Fruit fly (Drosophila melanogaster): ENCODE measurements around the gene rump.

The rump gene

dm6 chr3R:9527907-9528842 is 18.1 kb upstream of the rump start (continued):
- TF ChIP-seq zen (tag; optimal IDR thresholded peaks at IDR 0.05) (peak; percentile 66), CG8765 (GFP tag; IDR thresholded peaks at IDR 0.05) (peak; percentile 64; the same call in 1 of the 2 replicates), stc (GFP tag; IDR thresholded peaks at IDR 0.05) (peak; percentile 90), usp (GFP tag; optimal IDR thresholded peaks at IDR 0.05) (no peak), cato (GFP tag; optimal IDR thresholded peaks at IDR 0.05; ENCODE audit: borderline replicate concordance) (no peak), mirr (GFP tag; optimal IDR thresholded peaks at IDR 0.05) (peak; percentile 94), oc (tag; optimal IDR thresholded peaks at IDR 0.05) (no peak), Chrac-16 (GFP tag; optimal IDR thresholded peaks at IDR 0.05) (peak; percentile 72), CG16813 (GFP tag; IDR thresholded peaks at IDR 0.05; ENCODE audit: partially characterized antibody) (no peak), Dfd (GFP tag; optimal IDR thresholded peaks at IDR 0.05) (no peak), slp2 (GFP tag; optimal IDR thresholded peaks at IDR 0.05) (peak; percentile 74), danr (GFP tag; IDR thresholded peaks at IDR 0.05) (peak; percentile 78), CG1792 (GFP tag; optimal IDR thresholded peaks at IDR 0.05) (peak; percentile 93), Scr (GFP tag; IDR thresholded peaks at IDR 0.05; ENCODE audit: partially characterized antibody) (no peak), CG13287 (GFP tag; IDR thresholded peaks at IDR 0.05; ENCODE audit: partially characterized antibody) (no peak), CG13296 (GFP tag; optimal IDR thresholded peaks at IDR 0.05) (peak; percentile 88), esg (GFP tag; conservative IDR thresholded peaks at IDR 0.05) (peak; percentile 83), chm (GFP tag; IDR thresholded peaks at IDR 0.05) (peak; percentile 90), CG1603 (tag; optimal IDR thresholded peaks at IDR 0.05) (no peak), Atf3 (GFP tag; optimal IDR thresholded peaks at IDR 0.05) (peak; percentile 57), ham (GFP tag; IDR thresholded peaks at IDR 0.05) (peak; percentile 68; the same call in 1 of the 2 replicates), inv (GFP tag; IDR thresholded peaks at IDR 0.05; ENCODE audit: partially characterized antibody) (peak; percentile 35; the same call in 1 of the 2 replicates), CG12391 (tag; optimal IDR thresholded peaks at IDR 0.05) (peak; percentile 71), CG7928 (GFP tag; optimal IDR thresholded peaks at IDR 0.05) (peak; percentile 75), Ets97D (GFP tag; optimal IDR thresholded peaks at IDR 0.05) (peak; percentile 78), yki (optimal IDR thresholded peaks at IDR 0.05) (no peak), gem (tag; optimal IDR thresholded peaks at IDR 0.05) (peak; percentile 88), CG11504 (tag; optimal IDR thresholded peaks at IDR 0.05) (no peak), CG15479 (GFP tag; optimal IDR thresholded peaks at IDR 0.05) (no peak), BtbVII (GFP tag; optimal IDR thresholded peaks at IDR 0.05) (peak; percentile 92), CG17361 (GFP tag; IDR thresholded peaks at IDR 0.05) (peak; percentile 86), CG11093 (GFP tag; IDR thresholded peaks at IDR 0.05) (peak; percentile 66; the same call in 2 of the 3 replicates), slbo (GFP tag; IDR thresholded peaks at IDR 0.05) (peak; percentile 93), ssp (GFP tag; IDR thresholded peaks at IDR 0.05) (peak; percentile 74), Dp (GFP tag; optimal IDR thresholded peaks at IDR 0.05) (no peak), disco-r (GFP tag; optimal IDR thresholded peaks at IDR 0.05) (peak; percentile 82), CG8478 (optimal IDR thresholded peaks at IDR 0.05) (no peak), GATAe (GFP tag; conservative IDR thresholded peaks at IDR 0.05) (peak; percentile 93), Camta (GFP tag; optimal IDR thresholded peaks at IDR 0.05) (peak; percentile 77), dysf (GFP tag; IDR thresholded peaks at IDR 0.05) (peak; percentile 95), kay (GFP tag; optimal IDR thresholded peaks at IDR 0.05) (peak; percentile 86), CG12071 (GFP tag; optimal IDR thresholded peaks at IDR 0.05) (peak; percentile 95), Sox100B (GFP tag; optimal IDR thresholded peaks at IDR 0.05) (peak; percentile 69), CG17328 (GFP tag; IDR thresholded peaks at IDR 0.05) (peak; percentile 76), CG8290 (GFP tag; optimal IDR thresholded peaks at IDR 0.05) (no peak), CG8290 (tag; optimal IDR thresholded peaks at IDR 0.05) (peak in 1 of 2 experiments; percentile 94), Six4 (GFP tag; optimal IDR thresholded peaks at IDR 0.05) (peak; percentile 82), ase (GFP tag; IDR thresholded peaks at IDR 0.05) (peak; percentile 85), Ptx1 (GFP tag; IDR thresholded peaks at IDR 0.05) (peak; percentile 91), D19A (tag; optimal IDR thresholded peaks at IDR 0.05) (no peak)
